Worm (Caenorhabditis elegans): ENCODE data around the gene M04B2.7.

M04B2.7 gene

DNA sequence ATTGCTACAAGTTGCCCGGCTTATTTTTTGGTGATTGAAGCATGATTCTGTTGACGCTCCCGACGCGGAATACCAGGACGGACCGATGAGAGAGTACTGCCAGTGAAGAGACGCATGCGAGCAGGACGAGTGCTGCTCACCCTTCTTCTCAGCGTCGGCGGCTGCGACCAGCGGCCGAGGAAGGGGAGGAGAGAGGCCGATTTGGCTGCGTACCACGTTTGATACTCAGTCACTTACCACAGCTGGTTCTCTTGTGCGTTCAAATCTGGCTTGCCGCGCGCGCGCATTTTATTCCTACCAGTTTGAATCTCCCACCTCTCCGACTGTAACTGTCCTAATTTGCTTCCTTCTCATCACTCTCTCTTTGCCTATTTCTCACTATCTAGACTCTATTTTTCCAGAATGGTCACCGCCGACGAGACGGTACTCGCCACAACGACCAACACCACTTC lies 24.3 kb downstream of the M04B2.7 start, which contains the start of gene mep-1 (continued):
- peak; percentile 65 for TF ChIP-seq dpl-1 (GFP tag; optimal IDR thresholded peaks at IDR 0.05)
- peak; percentile 63 for TF ChIP-seq ctbp-1 (GFP tag; IDR thresholded peaks at IDR 0.05)
- TF ChIP-seq T26A8.4 (GFP tag; IDR thresholded peaks at IDR 0.05): peak; percentile 57
- no peak for TF ChIP-seq php-3 (GFP tag; IDR thresholded peaks at IDR 0.05)
- TF ChIP-seq lin-39 (tag; optimal IDR thresholded peaks at IDR 0.05): no peak
- TF ChIP-seq nhr-48 (tag; optimal IDR thresholded peaks at IDR 0.05): no peak
- TF ChIP-seq ceh-32 (tag; optimal IDR thresholded peaks at IDR 0.05; ENCODE audit: poor library complexity): no peak
- peak; percentile 5 for TF ChIP-seq R02D3.7 (tag; optimal IDR thresholded peaks at IDR 0.05)
- no peak for TF ChIP-seq fos-1 (tag; optimal IDR thresholded peaks at IDR 0.05)
- TF ChIP-seq nhr-25 (tag; optimal IDR thresholded peaks at IDR 0.05; ENCODE audit: borderline replicate concordance, insufficient read depth): peak; percentile 51
- no peak for TF ChIP-seq unc-62 (GFP tag; optimal IDR thresholded peaks at IDR 0.05 in 1 of 2)
- TF ChIP-seq unc-62 (tag; optimal IDR thresholded peaks at IDR 0.05): no peak
- TF ChIP-seq hlh-11 (tag; optimal IDR thresholded peaks at IDR 0.05): peak; percentile 86
- TF ChIP-seq cey-2 (tag; optimal IDR thresholded peaks at IDR 0.05; ENCODE audit: borderline replicate concordance, insufficient read depth): no peak
- TF ChIP-seq ces-1 (GFP tag; optimal IDR thresholded peaks at IDR 0.05): no peak
- TF ChIP-seq ZK337.2 (GFP tag; IDR thresholded peaks at IDR 0.05): no peak
- TF ChIP-seq vab-7 (GFP tag; IDR thresholded peaks at IDR 0.05): 0 out of 2 replicates have a peak, but pooled peaks have one; percentile 55
- TF ChIP-seq egl-43 (GFP tag; IDR thresholded peaks at IDR 0.05): peak; percentile 67
- no peak for TF ChIP-seq ceh-28 (tag; optimal IDR thresholded peaks at IDR 0.05)
- no peak for TF ChIP-seq Y75B8A.6 (GFP tag; IDR thresholded peaks at IDR 0.05)
- peak; percentile 58 for TF ChIP-seq pha-4 (GFP tag; IDR thresholded peaks at IDR 0.05)
- TF ChIP-seq pha-4 (tag; optimal IDR thresholded peaks at IDR 0.05): no peak
- TF ChIP-seq ceh-82 (tag; optimal IDR thresholded peaks at IDR 0.05): no peak
- TF ChIP-seq ama-1 (optimal IDR thresholded peaks at IDR 0.05): peak; percentile 71
- no peak for TF ChIP-seq tag-97 (GFP tag; IDR thresholded peaks at IDR 0.05)
- no peak for TF ChIP-seq aly-2 (tag; optimal IDR thresholded peaks at IDR 0.05)
- TF ChIP-seq zfp-2 (tag; optimal IDR thresholded peaks at IDR 0.05): no peak
- no peak for TF ChIP-seq attf-4 (tag; optimal IDR thresholded peaks at IDR 0.05)
- peak in 1 of 2 experiments; percentile 73 for TF ChIP-seq mdl-1 (tag; optimal IDR thresholded peaks at IDR 0.05)
- TF ChIP-seq mdt-29 (GFP tag; IDR thresholded peaks at IDR 0.05): no peak
- TF ChIP-seq nhr-77 (tag; optimal IDR thresholded peaks at IDR 0.05): peak; percentile 12
- no peak for TF ChIP-seq ceh-44 (GFP tag; IDR thresholded peaks at IDR 0.05)
- TF ChIP-seq tra-1 (GFP tag; IDR thresholded peaks at IDR 0.05): no peak
- TF ChIP-seq hif-1 (tag; optimal IDR thresholded peaks at IDR 0.05): peak in 1 of 2 experiments; percentile 14
- no peak for TF ChIP-seq nhr-102 (tag; optimal IDR thresholded peaks at IDR 0.05)
- no peak for TF ChIP-seq Y105C5A.15 (GFP tag; IDR thresholded peaks at IDR 0.05)
- 0 out of 2 replicates have a peak, but pooled peaks have one; percentile 24 for TF ChIP-seq arid-1 (GFP tag; conservative IDR thresholded peaks at IDR 0.05)
- peak; percentile 49; the same call in 1 of the 2 replicates for TF ChIP-seq madf-9 (GFP tag; conservative IDR thresholded peaks at IDR 0.05)
- no peak for TF ChIP-seq zfp-3 (GFP tag; conservative IDR thresholded peaks at IDR 0.05)
- TF ChIP-seq nhr-41 (GFP tag; IDR thresholded peaks at IDR 0.05): no peak
- no peak for TF ChIP-seq daf-8 (GFP tag; IDR thresholded peaks at IDR 0.05)
- no peak for TF ChIP-seq nhr-28 (tag; optimal IDR thresholded peaks at IDR 0.05)
- no peak for TF ChIP-seq ztf-11 (tag; optimal IDR thresholded peaks at IDR 0.05)
- TF ChIP-seq daf-16 (GFP tag; optimal IDR thresholded peaks at IDR 0.05): no peak
- TF ChIP-seq daf-16 (tag; optimal IDR thresholded peaks at IDR 0.05): no peak
- no peak for TF ChIP-seq F26F4.8 (GFP tag; conservative IDR thresholded peaks at IDR 0.05)
- TF ChIP-seq saeg-2 (GFP tag; IDR thresholded peaks at IDR 0.05): 0 out of 2 replicates have a peak, but pooled peaks have one; percentile 41
- no peak for TF ChIP-seq Y5F2A.4 (GFP tag; optimal IDR thresholded peaks at IDR 0.05)
- no peak for TF ChIP-seq unc-130 (GFP tag; optimal IDR thresholded peaks at IDR 0.05)
- TF ChIP-seq ZK546.5 (tag; optimal IDR thresholded peaks at IDR 0.05): no peak
- TF ChIP-seq dmd-9 (GFP tag; IDR thresholded peaks at IDR 0.05): peak; percentile 58; the same call in 1 of the 2 replicates
- TF ChIP-seq lir-3 (tag; optimal IDR thresholded peaks at IDR 0.05): peak; percentile 71
